Worm (Caenorhabditis elegans) whole organism, mixed stage, embryonic: ENCODE data around the gene pyk-2.

Source experiments
- M03D4.4 ChIP-seq: sonication (generic microtip); optimal IDR thresholded peaks from 2 replicates; lab custom pipeline; 2017; ENCODE audit warnings: mild to moderate bottlenecking, missing genetic modification characterization, missing compliant biosample characterization
- bed-3 ChIP-seq: fragments of 200-800 bp; sonication (Bioruptor generic); optimal IDR thresholded peaks from 3 replicates; lab custom pipeline; 2018; ENCODE audit warnings: mild to moderate bottlenecking, missing genetic modification characterization, moderate library complexity, missing compliant biosample characterization
- blmp-1 ChIP-seq: fragments of 150-350 bp; optimal IDR thresholded peaks from 2 replicates; lab custom pipeline; 2014; ENCODE audit warnings: missing biosample characterization, missing genetic modification characterization
- ceh-39 ChIP-seq: fragments of 150-350 bp; optimal IDR thresholded peaks from 2 replicates; lab custom pipeline; 2014; ENCODE audit warnings: missing biosample characterization, missing genetic modification characterization
- ceh-43 ChIP-seq: fragments of 200-800 bp; sonication (Bioruptor generic); optimal IDR thresholded peaks from 2 replicates; lab custom pipeline; 2018; ENCODE audit warnings: mild to moderate bottlenecking, missing genetic modification characterization, moderate library complexity, missing compliant biosample characterization
- ceh-83 ChIP-seq: fragments of 200-800 bp; sonication (Bioruptor generic); optimal IDR thresholded peaks from 2 replicates; lab custom pipeline; 2018; ENCODE audit warnings: mild to moderate bottlenecking, missing genetic modification characterization, missing compliant biosample characterization
- ces-1 ChIP-seq: fragments of 150-350 bp; optimal IDR thresholded peaks from 2 replicates; lab custom pipeline; 2014; ENCODE audit warnings: missing biosample characterization, missing genetic modification reagents, missing genetic modification characterization
- cnd-1 ChIP-seq: fragments of 200-800 bp; sonication (Bioruptor generic); optimal IDR thresholded peaks from 2 replicates; lab custom pipeline; 2018; ENCODE audit warnings: mild to moderate bottlenecking, missing genetic modification characterization, missing compliant biosample characterization
- drap-1 ChIP-seq: fragments of 200-800 bp; sonication (Bioruptor generic); optimal IDR thresholded peaks from 3 replicates; lab custom pipeline; 2018; ENCODE audit warnings: mild to moderate bottlenecking, missing genetic modification characterization, missing compliant biosample characterization
- elt-1 ChIP-seq: sonication (generic microtip); optimal IDR thresholded peaks from 2 replicates; lab custom pipeline; 2017; ENCODE audit warnings: missing genetic modification characterization, mild to moderate bottlenecking, missing compliant biosample characterization, antibody characterized with exemption, moderate library complexity, borderline replicate concordance; ENCODE audit not compliant: insufficient read depth
- elt-3 ChIP-seq: fragments of 150-350 bp; optimal IDR thresholded peaks from 2 replicates; lab custom pipeline; 2014; ENCODE audit warnings: missing biosample characterization, missing genetic modification characterization
- flh-1 ChIP-seq: fragments of 200-800 bp; sonication (Bioruptor generic); optimal IDR thresholded peaks from 2 replicates; lab custom pipeline; 2018; ENCODE audit warnings: mild to moderate bottlenecking, missing genetic modification characterization, moderate library complexity, missing compliant biosample characterization
- ham-2 ChIP-seq: fragments of 200-800 bp; sonication (Bioruptor generic); optimal IDR thresholded peaks from 2 replicates; lab custom pipeline; 2018; ENCODE audit warnings: mild to moderate bottlenecking, missing genetic modification characterization, missing compliant biosample characterization
- hlh-1 ChIP-seq: fragments of 150-350 bp; optimal IDR thresholded peaks from 2 replicates; lab custom pipeline; 2014; ENCODE audit warnings: missing biosample characterization, missing genetic modification reagents, missing genetic modification characterization
- lin-13 ChIP-seq: fragments of 150-350 bp; optimal IDR thresholded peaks from 2 replicates; lab custom pipeline; 2014; ENCODE audit warnings: missing biosample characterization, missing genetic modification characterization
- lin-32 ChIP-seq: fragments of 200-800 bp; sonication (Bioruptor generic); optimal IDR thresholded peaks from 2 replicates; lab custom pipeline; 2018; ENCODE audit warnings: mild to moderate bottlenecking, missing genetic modification characterization, missing compliant biosample characterization
- mab-5 ChIP-seq: fragments of 150-350 bp; optimal IDR thresholded peaks from 2 replicates; lab custom pipeline; 2014; ENCODE audit warnings: missing biosample characterization, missing genetic modification characterization
- mep-1 ChIP-seq: fragments of 150-350 bp; optimal IDR thresholded peaks from 2 replicates; lab custom pipeline; 2017; ENCODE audit warnings: missing biosample characterization, missing genetic modification reagents, missing genetic modification characterization, inconsistent platforms
- mls-2 ChIP-seq: sonication (generic microtip); optimal IDR thresholded peaks from 2 replicates; lab custom pipeline; 2016; ENCODE audit warnings: mild to moderate bottlenecking, missing genetic modification characterization, moderate library complexity, missing compliant biosample characterization
- nhr-12 ChIP-seq: fragments of 150-350 bp; optimal IDR thresholded peaks from 2 replicates; lab custom pipeline; 2014; ENCODE audit warnings: missing biosample characterization, missing genetic modification characterization
- nhr-2 ChIP-seq: fragments of 150-350 bp; optimal IDR thresholded peaks from 2 replicates; lab custom pipeline; 2014; ENCODE audit warnings: missing biosample characterization, missing genetic modification characterization
- nhr-237 ChIP-seq: fragments of 150-350 bp; optimal IDR thresholded peaks from 2 replicates; lab custom pipeline; 2014; ENCODE audit warnings: missing biosample characterization, missing genetic modification characterization
- nhr-28 ChIP-seq: fragments of 150-350 bp; optimal IDR thresholded peaks from 2 replicates; lab custom pipeline; 2014; ENCODE audit warnings: missing biosample characterization, missing genetic modification characterization
- nhr-76 ChIP-seq: sonication (generic microtip); optimal IDR thresholded peaks from 2 replicates; lab custom pipeline; 2017; ENCODE audit warnings: missing biosample characterization, missing genetic modification characterization
- pha-4 ChIP-seq: fragments of 150-350 bp; optimal IDR thresholded peaks from 2 replicates; lab custom pipeline; 2018; ENCODE audit warnings: missing biosample characterization, missing genetic modification reagents, missing genetic modification characterization
- snpc-4 ChIP-seq: fragments of 150-350 bp; optimal IDR thresholded peaks from 2 replicates; lab custom pipeline; 2014; ENCODE audit warnings: missing biosample characterization, missing genetic modification characterization
- sptf-1 ChIP-seq: sonication (generic microtip); optimal IDR thresholded peaks from 2 replicates; lab custom pipeline; 2017; ENCODE audit warnings: mild to moderate bottlenecking, missing genetic modification characterization, moderate library complexity, missing compliant biosample characterization
- tbx-8 ChIP-seq: fragments of 200-800 bp; sonication (Bioruptor generic); optimal IDR thresholded peaks from 2 replicates; lab custom pipeline; 2018; ENCODE audit warnings: mild to moderate bottlenecking, missing genetic modification characterization, moderate library complexity, missing compliant biosample characterization
- unc-120 ChIP-seq: sonication (generic microtip); optimal IDR thresholded peaks from 2 replicates; lab custom pipeline; 2017; ENCODE audit warnings: missing genetic modification characterization, missing compliant biosample characterization; ENCODE audit not compliant: poor library complexity, severe bottlenecking
- unc-39 ChIP-seq: fragments of 150-350 bp; optimal IDR thresholded peaks from 2 replicates; lab custom pipeline; 2014; ENCODE audit warnings: missing biosample characterization, missing genetic modification characterization
- unc-62 ChIP-seq: fragments of 150-350 bp; optimal IDR thresholded peaks from 2 replicates; lab custom pipeline; 2014; ENCODE audit warnings: missing biosample characterization, missing genetic modification reagents, missing genetic modification characterization
- zip-8 ChIP-seq: fragments of 150-350 bp; optimal IDR thresholded peaks from 2 replicates; lab custom pipeline; 2014; ENCODE audit warnings: missing biosample characterization, missing genetic modification characterization
- ztf-11 ChIP-seq: fragments of 150-350 bp; optimal IDR thresholded peaks from 2 replicates; lab custom pipeline; 2014; ENCODE audit warnings: missing biosample characterization, missing genetic modification characterization

Gene pyk-2

ce11 chrIV:10900083-10900482, 9.6 kb upstream of the pyk-2 start, which contains the start of gene srlf-30:
Gene srlf-30 (plus strand): TSS chrIV:10900383.
- TF ChIP-seq mls-2 (no peak), nhr-2 (tag; lab: Kevin White, UChicago) (no peak), nhr-12 (tag; lab: Kevin White, UChicago) (no peak), mab-5 (tag; lab: Kevin White, UChicago) (no peak), hlh-1 (tag; lab: Kevin White, UChicago) (no peak), bed-3 (GFP tag; lab: Kevin White, UChicago) (no peak), elt-1 (no peak), blmp-1 (no peak), cnd-1 (no peak), ztf-11 (no peak), nhr-28 (tag; lab: Kevin White, UChicago) (no peak), lin-13 (tag; lab: Kevin White, UChicago) (no peak), ceh-43 (GFP tag; lab: Kevin White, UChicago) (no peak), tbx-8 (GFP tag; lab: Kevin White, UChicago) (no peak), nhr-76 (tag; lab: Kevin White, UChicago) (no peak), unc-39 (tag; lab: Kevin White, UChicago) (no peak), drap-1 (GFP tag; lab: Kevin White, UChicago) (no peak)

- TF ChIP-seq elt-1 (no peak), elt-3 (tag; lab: Kevin White, UChicago) (no peak), ces-1 (GFP tag; lab: Kevin White, UChicago) (no peak), ceh-43 (GFP tag; lab: Kevin White, UChicago) (no peak), mls-2 (no peak), M03D4.4 (no peak), blmp-1 (no peak), flh-1 (no peak), hlh-1 (tag; lab: Kevin White, UChicago) (no peak), zip-8 (tag; lab: Kevin White, UChicago) (no peak), pha-4 (tag; lab: Kevin White, UChicago) (no peak)
Measured at ce11 chrIV:10902476-10902875, 7.2 kb upstream of the pyk-2 start.

ce11 chrIV:10904282-10904681, 5.4 kb upstream of the pyk-2 start, which contains the start of gene ZK596.3:
Gene ZK596.3 (minus strand): TSS chrIV:10904382.
- TF ChIP-seq pha-4 (tag; lab: Kevin White, UChicago) (no peak), nhr-76 (tag; lab: Kevin White, UChicago) (no peak), mep-1 (tag; lab: Kevin White, UChicago) (no peak), drap-1 (GFP tag; lab: Kevin White, UChicago) (no peak), unc-39 (tag; lab: Kevin White, UChicago) (no peak), ztf-11 (no peak), snpc-4 (tag; lab: Kevin White, UChicago) (no peak), lin-13 (tag; lab: Kevin White, UChicago) (no peak), hlh-1 (tag; lab: Kevin White, UChicago) (no peak), nhr-2 (tag; lab: Kevin White, UChicago) (no peak)

DNA sequence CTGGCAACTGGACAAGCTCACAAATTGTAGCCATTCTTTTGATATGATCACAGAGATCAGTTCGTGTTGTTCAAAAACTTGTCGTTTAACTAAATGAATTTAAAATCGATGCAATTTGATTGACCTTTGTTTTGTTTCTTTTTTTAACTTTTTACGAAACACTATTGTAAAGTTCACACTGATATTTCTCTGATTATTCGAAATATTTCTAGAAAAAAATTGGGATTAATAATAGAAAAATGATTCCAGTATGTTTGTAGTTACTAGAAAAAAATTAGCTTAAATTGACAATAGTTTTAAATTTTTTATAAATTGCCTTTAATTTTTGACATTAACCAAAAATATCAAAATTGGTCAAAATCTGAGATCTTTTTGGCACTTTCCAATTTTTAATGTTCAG, 507 bp upstream of the pyk-2 start, which contains the start of gene ZK596.2:
ZK596.2 (minus strand) TSS at position 101 of the 400 bp plus-strand sequence.
- TF ChIP-seq mep-1 (tag; lab: Kevin White, UChicago) (no peak), blmp-1 (no peak), nhr-2 (tag; lab: Kevin White, UChicago) (no peak), unc-62 (no peak), nhr-12 (tag; lab: Kevin White, UChicago) (no peak), elt-3 (tag; lab: Kevin White, UChicago) (no peak), ceh-39 (no peak), unc-120 (tag; lab: Kevin White, UChicago) (no peak), nhr-28 (tag; lab: Kevin White, UChicago) (no peak), elt-1 (no peak), sptf-1 (tag; lab: Kevin White, UChicago) (no peak), nhr-237 (tag; lab: Kevin White, UChicago) (no peak), ceh-43 (GFP tag; lab: Kevin White, UChicago) (no peak), hlh-1 (tag; lab: Kevin White, UChicago) (no peak), ceh-83 (GFP tag; lab: Kevin White, UChicago) (no peak), cnd-1 (no peak), nhr-76 (tag; lab: Kevin White, UChicago) (no peak), ztf-11 (no peak), ces-1 (GFP tag; lab: Kevin White, UChicago) (no peak)

ce11 chrIV:10913081-10913480, 3.4 kb downstream of the pyk-2 start, which contains the start of gene ZK593.2:
Gene ZK593.2 (plus strand): TSS chrIV:10913381.
- no peak for TF ChIP-seq hlh-1 (tag; lab: Kevin White, UChicago)
- no peak for TF ChIP-seq mep-1 (tag; lab: Kevin White, UChicago)
- no peak for TF ChIP-seq unc-120 (tag; lab: Kevin White, UChicago)
- no peak for TF ChIP-seq bed-3 (GFP tag; lab: Kevin White, UChicago)
- TF ChIP-seq mab-5 (tag; lab: Kevin White, UChicago), result no peak
- no peak for TF ChIP-seq blmp-1
- no peak for TF ChIP-seq nhr-2 (tag; lab: Kevin White, UChicago)
- TF ChIP-seq tbx-8 (GFP tag; lab: Kevin White, UChicago), result no peak
- no peak for TF ChIP-seq ham-2 (GFP tag; lab: Kevin White, UChicago)
- TF ChIP-seq lin-32 (GFP tag; lab: Kevin White, UChicago), result no peak
- TF ChIP-seq ceh-43 (GFP tag; lab: Kevin White, UChicago), result no peak
- no peak for TF ChIP-seq ztf-11
- no peak for TF ChIP-seq unc-39 (tag; lab: Kevin White, UChicago)
- no peak for TF ChIP-seq M03D4.4
- no peak for TF ChIP-seq nhr-76 (tag; lab: Kevin White, UChicago)
- no peak for TF ChIP-seq elt-1
- TF ChIP-seq drap-1 (GFP tag; lab: Kevin White, UChicago), result no peak
- no peak for TF ChIP-seq zip-8 (tag; lab: Kevin White, UChicago)
